Fruit fly (Drosophila melanogaster) S2 (cell line): ENCODE measurements around the gene Pex10.
A peak's percentile ranks its signal among the peaks of the same experiment; 100 is the strongest.

Experiments
- CG8478 ChIP-seq: fragments of >200 bp; optimal IDR thresholded peaks from 2 replicates; lab custom pipeline; 2018
- CTCF ChIP-seq, 2 experiments: fragments of >200 bp; optimal IDR thresholded peaks; 2 replicates each; lab custom pipeline; 2018

dm6 chr3L:1578391-1578948, 20.4 kb downstream of the Pex10 start:
- TF ChIP-seq CG8478 (lab: Kevin White, UChicago) (no peak), CTCF (optimal IDR thresholded peaks at IDR 0.05; lab: Kevin White, UChicago) (peak in 1 of 2 experiments; percentile 48)
